Worm (Caenorhabditis elegans) whole organism, L2 larva: Measurements from ENCODE around the gene spv-1.

Source experiments
- dmd-4 ChIP-seq: sonication (generic microtip); optimal IDR thresholded peaks from 2 replicates; lab custom pipeline; 2017; ENCODE audit warnings: missing biosample characterization, missing genetic modification characterization
- fos-1 ChIP-seq: fragments of 150-350 bp; optimal IDR thresholded peaks from 2 replicates; lab custom pipeline; 2014; ENCODE audit warnings: missing biosample characterization, missing genetic modification characterization
- nhr-237 ChIP-seq: fragments of 150-350 bp; optimal IDR thresholded peaks from 2 replicates; lab custom pipeline; 2014; ENCODE audit warnings: missing biosample characterization, missing genetic modification characterization

DNA sequence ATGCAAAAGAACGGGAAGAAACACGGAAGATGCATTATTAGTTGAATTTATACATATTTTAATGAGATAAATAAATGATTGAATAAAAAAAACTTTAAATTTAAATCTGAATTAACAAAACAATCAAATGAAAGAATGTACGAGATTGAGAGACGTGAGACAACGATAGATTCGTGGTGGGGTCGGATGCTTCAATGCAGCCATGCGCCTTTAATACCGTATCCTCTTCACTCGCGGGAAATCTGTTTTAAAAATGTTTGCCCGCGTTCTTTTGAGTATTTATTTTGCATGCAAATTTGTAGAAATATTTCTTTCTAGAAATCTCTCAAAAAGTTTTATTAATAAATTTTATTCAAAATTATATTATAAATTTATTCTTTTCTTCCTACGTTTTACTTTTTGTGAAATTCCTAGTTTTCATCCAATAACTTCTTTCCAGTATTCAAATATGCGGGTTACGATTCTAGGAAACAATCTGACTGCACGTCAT lies 48.1 kb downstream of the spv-1 start, which contains the start of gene perm-1:
- no peak for TF ChIP-seq fos-1 (tag; lab: Kevin White, UChicago)
- TF ChIP-seq dmd-4 (tag; lab: Kevin White, UChicago): no peak
- TF ChIP-seq nhr-237 (tag; lab: Kevin White, UChicago): no peak
